Worm (Caenorhabditis elegans): ENCODE data around the gene F22E5.22.
"Not testable (repeated sequence)": the region's sequence is repeated elsewhere in the genome, so short reads cannot be mapped to it uniquely, and the experiment has no call there.

The F22E5.22 gene

ce11 chrII:2686985-2687675, 21.4 kb downstream of the F22E5.22 start, which contains the start of the genes sup-9 and nspf-1:
Gene sup-9, minus strand, starts transcription at chrII:2687027.
Gene nspf-1, plus strand, starts transcription at chrII:2687625.
- TF ChIP-seq daf-16 (GFP tag; optimal IDR thresholded peaks at IDR 0.05) = peak in 1 of 2 experiments; percentile 45
- no peak for TF ChIP-seq daf-16 (tag; optimal IDR thresholded peaks at IDR 0.05)
- no peak for TF ChIP-seq hlh-30 (tag; optimal IDR thresholded peaks at IDR 0.05; ENCODE audit: insufficient read depth)
- TF ChIP-seq mxl-2 (GFP tag; conservative IDR thresholded peaks at IDR 0.05) = no peak
- TF ChIP-seq ZK546.5 (tag; optimal IDR thresholded peaks at IDR 0.05) = no peak
- no peak for TF ChIP-seq lin-38 (GFP tag; IDR thresholded peaks at IDR 0.05)
- TF ChIP-seq F37D6.2 (tag; optimal IDR thresholded peaks at IDR 0.05) = no peak
- TF ChIP-seq pqm-1 (tag; optimal IDR thresholded peaks at IDR 0.05) = no peak
- no peak for TF ChIP-seq nhr-48 (tag; optimal IDR thresholded peaks at IDR 0.05)
- TF ChIP-seq ama-1 (optimal IDR thresholded peaks at IDR 0.05) = no peak
- no peak for TF ChIP-seq ceh-28 (tag; optimal IDR thresholded peaks at IDR 0.05)
- TF ChIP-seq zip-2 (tag; optimal IDR thresholded peaks at IDR 0.05) = no peak
- TF ChIP-seq lin-29 (GFP tag; IDR thresholded peaks at IDR 0.05) = no peak
- no peak for TF ChIP-seq dmd-9 (GFP tag; IDR thresholded peaks at IDR 0.05)
- no peak for TF ChIP-seq lim-7 (GFP tag; IDR thresholded peaks at IDR 0.05)
- no peak for TF ChIP-seq dmd-8 (GFP tag; IDR thresholded peaks at IDR 0.05)
- TF ChIP-seq unc-130 (GFP tag; optimal IDR thresholded peaks at IDR 0.05) = no peak
- 0 out of 2 replicates have a peak, but pooled peaks have one; percentile 32 for TF ChIP-seq ctbp-1 (GFP tag; IDR thresholded peaks at IDR 0.05)
- no peak for TF ChIP-seq jun-1 (tag; optimal IDR thresholded peaks at IDR 0.05)
- TF ChIP-seq Y5F2A.4 (GFP tag; optimal IDR thresholded peaks at IDR 0.05) = no peak
- peak; percentile 9 for TF ChIP-seq nhr-11 (tag; optimal IDR thresholded peaks at IDR 0.05)

- not testable (repeated sequence) for TF ChIP-seq F37D6.2 (tag; optimal IDR thresholded peaks at IDR 0.05); nhr-77 (tag; optimal IDR thresholded peaks at IDR 0.05); tag-97 (GFP tag; IDR thresholded peaks at IDR 0.05)
Measured at ce11 chrII:2688616-2689015, 22.9 kb downstream of the F22E5.22 start, which contains the start of gene nspf-2. Gene nspf-2, plus strand, starts transcription at chrII:2688916.

DNA sequence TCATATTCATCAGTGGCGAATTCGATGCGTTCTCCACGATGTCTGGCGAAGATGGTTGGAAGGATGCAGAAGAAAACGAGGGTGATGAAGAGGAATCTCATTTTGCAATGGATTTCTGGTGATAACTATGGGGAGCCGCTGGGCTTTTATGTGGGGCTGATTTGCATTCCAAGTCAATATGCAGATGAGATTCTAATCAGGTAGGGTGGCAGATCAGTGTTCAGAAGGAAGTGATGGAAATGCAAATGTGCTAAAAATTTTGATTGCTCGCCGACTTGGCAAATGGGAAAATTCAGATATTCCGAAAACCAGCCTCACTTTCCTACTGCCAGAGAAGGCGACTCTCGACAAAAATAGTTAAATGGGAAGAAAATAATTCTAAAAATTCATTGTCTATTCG, 24.4 kb downstream of the F22E5.22 start, which contains the start of gene nspf-3:
nspf-3 (minus strand) TSS at position 101 of the 400 bp plus-strand sequence.
- TF ChIP-seq unc-62 (GFP tag; optimal IDR thresholded peaks at IDR 0.05 in 1 of 2) (peak in 1 of 2 experiments; percentile 66), unc-62 (tag; optimal IDR thresholded peaks at IDR 0.05) (no peak), zfp-3 (GFP tag; conservative IDR thresholded peaks at IDR 0.05) (no peak), nhr-10 (tag; optimal IDR thresholded peaks at IDR 0.05) (no peak), Y5F2A.4 (GFP tag; optimal IDR thresholded peaks at IDR 0.05) (no peak), madf-9 (GFP tag; conservative IDR thresholded peaks at IDR 0.05) (no peak)

DNA sequence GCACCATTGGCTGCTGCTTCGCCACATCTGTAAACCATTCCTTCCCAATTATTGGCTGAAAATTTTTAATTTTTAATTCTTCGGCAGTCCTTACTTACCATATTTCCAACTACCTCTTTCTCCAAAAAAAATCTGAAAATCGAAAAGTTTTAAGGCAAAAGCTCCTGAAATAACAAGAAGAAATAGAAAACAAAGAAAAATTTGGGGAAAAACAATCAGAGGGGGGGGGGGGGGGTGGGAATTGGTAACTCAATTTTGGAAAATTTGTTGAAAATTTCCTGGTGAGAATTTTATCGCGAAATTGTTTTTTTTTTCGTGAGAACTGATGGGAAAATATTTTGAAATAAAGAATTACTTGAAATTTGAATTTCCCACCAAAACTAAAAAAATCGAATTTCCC, 26.8 kb downstream of the F22E5.22 start, which contains the start of gene set-11:
set-11 (minus strand) TSS at position 101 of the 400 bp plus-strand sequence.
- TF ChIP-seq zag-1 (tag; optimal IDR thresholded peaks at IDR 0.05) (no peak), ceh-20 (GFP tag; IDR thresholded peaks at IDR 0.05) (no peak)

- TF ChIP-seq nhr-237 (tag; optimal IDR thresholded peaks at IDR 0.05) (no peak), fkh-10 (GFP tag; optimal IDR thresholded peaks at IDR 0.05) (peak; percentile 40)
Measured at ce11 chrII:2695079-2695478, 29.4 kb downstream of the F22E5.22 start.

DNA sequence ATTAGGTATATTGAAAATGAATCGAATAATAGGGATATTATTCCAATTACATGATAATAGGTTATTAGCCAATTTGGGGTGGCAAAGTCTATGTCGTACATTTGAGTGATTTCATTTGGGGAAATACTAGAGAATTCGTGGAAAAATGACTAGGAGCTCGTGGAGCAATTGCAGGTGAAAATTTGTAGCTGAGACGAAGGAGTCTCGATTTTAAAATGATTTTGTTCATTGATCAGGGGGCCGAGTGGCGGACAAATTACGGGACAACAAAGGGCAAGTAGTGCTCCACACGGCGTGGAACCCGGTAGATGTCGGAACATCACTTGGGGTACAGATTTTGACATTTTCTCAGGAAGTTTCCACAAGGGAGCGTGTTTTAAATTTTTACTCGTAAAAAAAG, 32.7 kb downstream of the F22E5.22 start, which contains the start of gene sri-62:
sri-62 (minus strand) TSS at position 101 of the 400 bp plus-strand sequence.
- TF ChIP-seq ztf-11 (tag; optimal IDR thresholded peaks at IDR 0.05) (no peak), php-3 (GFP tag; IDR thresholded peaks at IDR 0.05) (no peak), ceh-62 (tag; optimal IDR thresholded peaks at IDR 0.05) (no peak), madf-5 (GFP tag; IDR thresholded peaks at IDR 0.05) (no peak), ceh-82 (tag; optimal IDR thresholded peaks at IDR 0.05) (no peak), snpc-4 (tag; optimal IDR thresholded peaks at IDR 0.05) (no peak), zip-2 (tag; optimal IDR thresholded peaks at IDR 0.05) (no peak), daf-8 (GFP tag; IDR thresholded peaks at IDR 0.05) (no peak), nhr-41 (GFP tag; IDR thresholded peaks at IDR 0.05) (no peak), snpc-1.2 (GFP tag; IDR thresholded peaks at IDR 0.05) (no peak), Y5F2A.4 (GFP tag; optimal IDR thresholded peaks at IDR 0.05) (no peak), hlh-30 (tag; optimal IDR thresholded peaks at IDR 0.05; ENCODE audit: insufficient read depth) (no peak), dve-1 (tag; optimal IDR thresholded peaks at IDR 0.05; ENCODE audit: insufficient read depth) (no peak), pha-4 (GFP tag; IDR thresholded peaks at IDR 0.05) (no peak), pha-4 (tag; optimal IDR thresholded peaks at IDR 0.05) (no peak)

Data from whole organism, L4 larva.